Fruit fly (Drosophila melanogaster) whole organism, embryonic: ENCODE data around the gene Pcif1.

Experiments
- Bdp1 ChIP-seq: fragments of 200-800 bp; sonication (Bioruptor generic); optimal IDR thresholded peaks from 3 replicates; lab custom pipeline; 2016; ENCODE audit warnings: missing biosample characterization, missing genetic modification characterization
- C15 ChIP-seq: fragments of 200-800 bp; sonication (Bioruptor generic); IDR thresholded peaks from 3 replicates; pipeline ENCODE4 v1.3.6; 2022; ENCODE audit warnings: missing biosample characterization, missing genetic modification characterization
- CG10321 ChIP-seq: fragments of 200-800 bp; sonication (Bioruptor generic); IDR thresholded peaks from 2 replicates; pipeline ENCODE4 v1.3.6; 2022; ENCODE audit warnings: missing biosample characterization, missing genetic modification characterization
- CG12155 ChIP-seq: fragments of 200-800 bp; sonication (Bioruptor generic); optimal IDR thresholded peaks from 3 replicates; lab custom pipeline; 2016; ENCODE audit warnings: missing biosample characterization, missing genetic modification characterization
- CG12299 ChIP-seq: fragments of 200-800 bp; sonication (Bioruptor generic); optimal IDR thresholded peaks from 2 replicates; lab custom pipeline; 2018; ENCODE audit warnings: missing biosample characterization, mild to moderate bottlenecking, missing genetic modification characterization
- CG14667 ChIP-seq: fragments of 200-800 bp; sonication (Bioruptor generic); IDR thresholded peaks from 2 replicates; pipeline ENCODE4 v1.3.6; 2022; ENCODE audit warnings: missing biosample characterization, missing genetic modification characterization
- CG15073 ChIP-seq: fragments of 200-800 bp; sonication (Bioruptor generic); optimal IDR thresholded peaks from 2 replicates; lab custom pipeline; 2016; ENCODE audit warnings: missing biosample characterization, missing genetic modification characterization
- CG15514 ChIP-seq: fragments of 200-800 bp; sonication (Bioruptor generic); optimal IDR thresholded peaks from 3 replicates; lab custom pipeline; 2017; ENCODE audit warnings: missing biosample characterization, missing genetic modification characterization, mild to moderate bottlenecking, moderate library complexity, missing genetic modification reagents
- CG17328 ChIP-seq: fragments of 200-800 bp; sonication (Bioruptor generic); IDR thresholded peaks from 2 replicates; pipeline ENCODE4 v1.3.6; 2022; ENCODE audit warnings: missing biosample characterization, missing genetic modification characterization
- CG17912 ChIP-seq: fragments of 200-800 bp; sonication (Bioruptor generic); optimal IDR thresholded peaks from 2 replicates; lab custom pipeline; 2018; ENCODE audit warnings: missing biosample characterization, mild to moderate bottlenecking, missing genetic modification characterization
- CG2875 ChIP-seq: fragments of 200-800 bp; sonication (Bioruptor generic); optimal IDR thresholded peaks from 2 replicates; lab custom pipeline; 2017; ENCODE audit warnings: missing biosample characterization, mild to moderate bottlenecking, missing genetic modification characterization, missing genetic modification reagents
- CG32772 ChIP-seq: fragments of 200-800 bp; sonication (Bioruptor generic); IDR thresholded peaks from 2 replicates; pipeline ENCODE4 v1.3.6; 2022; ENCODE audit warnings: missing biosample characterization, missing genetic modification characterization
- CG3726 ChIP-seq: fragments of 200-800 bp; sonication (Bioruptor generic); IDR thresholded peaks from 3 replicates; pipeline ENCODE4, ENCODE4 v1.3.6; 2022; ENCODE audit warnings: missing biosample characterization, missing genetic modification characterization
- CG42726 ChIP-seq: fragments of 200-800 bp; sonication (Bioruptor generic); IDR thresholded peaks from 2 replicates; pipeline ENCODE4 v1.3.6; 2022; ENCODE audit warnings: missing biosample characterization, missing genetic modification characterization; ENCODE audit not compliant: partially characterized antibody
- CG4360 ChIP-seq: fragments of 200-800 bp; sonication (Bioruptor generic); IDR thresholded peaks from 2 replicates; pipeline ENCODE4 v1.3.6; 2022; ENCODE audit warnings: missing biosample characterization, missing genetic modification characterization
- CG43689 ChIP-seq: fragments of 200-800 bp; sonication (Bioruptor generic); IDR thresholded peaks from 2 replicates; pipeline ENCODE4 v1.3.6; 2022; ENCODE audit warnings: missing biosample characterization, missing genetic modification characterization
- CG4404 ChIP-seq: fragments of 200-800 bp; sonication (Bioruptor generic); IDR thresholded peaks from 2 replicates; pipeline ENCODE4 v1.3.6; 2022; ENCODE audit warnings: missing biosample characterization, missing genetic modification characterization
- CG4424 ChIP-seq: fragments of 200-800 bp; sonication (Bioruptor generic); optimal IDR thresholded peaks from 3 replicates; lab custom pipeline; 2016; ENCODE audit warnings: missing biosample characterization, missing genetic modification characterization
- CG7357 ChIP-seq: fragments of 200-800 bp; sonication (Bioruptor generic); IDR thresholded peaks from 3 replicates; pipeline ENCODE4 v1.3.6; 2022; ENCODE audit warnings: missing biosample characterization, missing genetic modification characterization
- CG7556 ChIP-seq: fragments of 200-800 bp; sonication (Bioruptor generic); optimal IDR thresholded peaks from 2 replicates; lab custom pipeline; 2017; ENCODE audit warnings: missing biosample characterization, mild to moderate bottlenecking, missing genetic modification characterization
- CG7839 ChIP-seq: fragments of 200-800 bp; sonication (Bioruptor generic); optimal IDR thresholded peaks from 3 replicates; lab custom pipeline; 2018; ENCODE audit warnings: missing biosample characterization, mild to moderate bottlenecking, missing genetic modification characterization, moderate library complexity
- CG7987 ChIP-seq: fragments of 200-800 bp; sonication (Bioruptor generic); optimal IDR thresholded peaks from 2 replicates; lab custom pipeline; 2018; ENCODE audit warnings: missing biosample characterization, mild to moderate bottlenecking, missing genetic modification characterization, moderate library complexity
- CG8924 ChIP-seq: fragments of 200-800 bp; optimal IDR thresholded peaks from 3 replicates; lab custom pipeline; 2019; ENCODE audit warnings: missing biosample characterization, mild to moderate bottlenecking, missing genetic modification characterization, moderate library complexity
- CG9932 ChIP-seq: fragments of 200-800 bp; sonication (Bioruptor generic); IDR thresholded peaks from 2 replicates; pipeline ENCODE4 v1.3.6; 2022; ENCODE audit warnings: missing biosample characterization, missing genetic modification characterization
- CkIIα-i1 ChIP-seq: fragments of 200-800 bp; sonication (Bioruptor generic); IDR thresholded peaks from 2 replicates; pipeline ENCODE4 v1.3.6; 2022; ENCODE audit warnings: missing biosample characterization, missing genetic modification characterization
- D19B ChIP-seq: fragments of 200-800 bp; sonication (Bioruptor generic); optimal IDR thresholded peaks from 2 replicates; lab custom pipeline; 2017; ENCODE audit warnings: missing biosample characterization, mild to moderate bottlenecking, missing genetic modification characterization
- Ets97D ChIP-seq: fragments of 200-800 bp; sonication (Bioruptor generic); optimal IDR thresholded peaks from 3 replicates; lab custom pipeline; 2016; ENCODE audit warnings: missing biosample characterization, missing genetic modification characterization
- Fer1 ChIP-seq: fragments of 200-800 bp; sonication (Bioruptor generic); optimal IDR thresholded peaks from 2 replicates; lab custom pipeline; 2017; ENCODE audit warnings: missing biosample characterization, mild to moderate bottlenecking, missing genetic modification characterization
- Gug ChIP-seq: fragments of 200-800 bp; sonication (Bioruptor generic); IDR thresholded peaks from 4 replicates; pipeline ENCODE4 v1.3.6; 2022; ENCODE audit warnings: missing biosample characterization, missing genetic modification characterization
- NC2β ChIP-seq: fragments of 200-800 bp; sonication (Bioruptor generic); optimal IDR thresholded peaks from 2 replicates; lab custom pipeline; 2016; ENCODE audit warnings: missing biosample characterization, missing genetic modification characterization
- Oli ChIP-seq: fragments of 200-800 bp; sonication (Bioruptor generic); optimal IDR thresholded peaks from 2 replicates; lab custom pipeline; 2018; ENCODE audit warnings: missing biosample characterization, mild to moderate bottlenecking, missing genetic modification characterization, moderate library complexity
- Scr ChIP-seq: fragments of 200-800 bp; sonication (Bioruptor generic); IDR thresholded peaks from 2 replicates; pipeline ENCODE4 v1.3.6; 2022; ENCODE audit warnings: missing biosample characterization, missing genetic modification characterization; ENCODE audit not compliant: partially characterized antibody
- aop ChIP-seq: fragments of 200-800 bp; sonication (Bioruptor generic); IDR thresholded peaks from 2 replicates; pipeline ENCODE4 v1.3.6; 2022; ENCODE audit warnings: missing biosample characterization, missing genetic modification characterization
- crol ChIP-seq: fragments of 200-800 bp; sonication (Bioruptor generic); IDR thresholded peaks from 2 replicates; pipeline ENCODE4 v1.3.6; 2022; ENCODE audit warnings: missing biosample characterization, missing genetic modification characterization
- dmrt99B ChIP-seq: fragments of 200-800 bp; sonication (Bioruptor generic); optimal IDR thresholded peaks from 2 replicates; lab custom pipeline; 2018; ENCODE audit warnings: missing biosample characterization, mild to moderate bottlenecking, missing genetic modification characterization, moderate library complexity
- ems ChIP-seq: fragments of 200-800 bp; sonication (Bioruptor generic); optimal IDR thresholded peaks from 3 replicates; lab custom pipeline; 2016; ENCODE audit warnings: missing biosample characterization, missing genetic modification characterization
- eve ChIP-seq, 2 experiments: fragments of >200 bp; optimal IDR thresholded peaks; 2 replicates each; lab custom pipeline; 2017; ENCODE audit warnings: missing biosample characterization in 2 of 2, missing genetic modification characterization in 2 of 2
- exex ChIP-seq: fragments of 200-800 bp; sonication (Bioruptor generic); optimal IDR thresholded peaks from 4 replicates; lab custom pipeline; 2018; ENCODE audit warnings: missing biosample characterization, mild to moderate bottlenecking, missing genetic modification characterization, moderate library complexity
- gro ChIP-seq: fragments of 200-800 bp; sonication (Bioruptor generic); optimal IDR thresholded peaks from 2 replicates; lab custom pipeline; 2016; ENCODE audit warnings: missing biosample characterization, missing genetic modification characterization
- gt ChIP-seq: fragments of 200-800 bp; sonication (Bioruptor generic); IDR thresholded peaks from 2 replicates; pipeline ENCODE4 v1.3.6; 2022; ENCODE audit warnings: missing biosample characterization, missing genetic modification characterization
- kah ChIP-seq: fragments of 200-800 bp; sonication (Bioruptor generic); optimal IDR thresholded peaks from 2 replicates; lab custom pipeline; 2018; ENCODE audit warnings: missing biosample characterization, mild to moderate bottlenecking, missing genetic modification characterization
- kay ChIP-seq: fragments of 200-800 bp; sonication (Bioruptor generic); optimal IDR thresholded peaks from 2 replicates; lab custom pipeline; 2016; ENCODE audit warnings: missing biosample characterization, missing genetic modification characterization
- lab ChIP-seq: fragments of 200-800 bp; sonication (Bioruptor generic); optimal IDR thresholded peaks from 3 replicates; lab custom pipeline; 2017; ENCODE audit warnings: missing biosample characterization, missing genetic modification characterization, mild to moderate bottlenecking, moderate library complexity, missing genetic modification reagents
- onecut ChIP-seq: fragments of 200-800 bp; sonication (Bioruptor generic); IDR thresholded peaks from 2 replicates; pipeline ENCODE4 v1.3.6; 2022; ENCODE audit warnings: missing biosample characterization, missing genetic modification characterization
- seq ChIP-seq: fragments of 200-800 bp; sonication (Bioruptor generic); IDR thresholded peaks from 2 replicates; pipeline ENCODE4 v1.3.6; 2022; ENCODE audit warnings: missing biosample characterization, missing genetic modification characterization
- sna ChIP-seq: fragments of 200-800 bp; sonication (Bioruptor generic); IDR thresholded peaks from 2 replicates; pipeline ENCODE4 v1.3.6; 2022; ENCODE audit warnings: missing biosample characterization, missing genetic modification characterization; ENCODE audit not compliant: partially characterized antibody
- sqz ChIP-seq: fragments of 200-800 bp; sonication (Bioruptor generic); optimal IDR thresholded peaks from 3 replicates; lab custom pipeline; 2018; ENCODE audit warnings: missing biosample characterization, mild to moderate bottlenecking, missing genetic modification characterization
- ssp ChIP-seq: fragments of 200-800 bp; sonication (Bioruptor generic); IDR thresholded peaks from 2 replicates; pipeline ENCODE4 v1.3.6; 2022; ENCODE audit warnings: missing biosample characterization, missing genetic modification characterization
- tio ChIP-seq: fragments of 200-800 bp; sonication (Bioruptor generic); optimal IDR thresholded peaks from 2 replicates; lab custom pipeline; 2017; ENCODE audit warnings: missing biosample characterization, missing genetic modification characterization, inconsistent platforms
- ttk ChIP-seq: fragments of 200-800 bp; sonication (Bioruptor generic); IDR thresholded peaks from 2 replicates; pipeline ENCODE4 v2.1.2; 2022; ENCODE audit warnings: missing biosample characterization, missing genetic modification characterization

The Pcif1 gene

dm6 chr3L:20809088-20809999 is 23.3 kb upstream of the Pcif1 start, which contains the start of the genes CG3634 and HIPP1 (continued):
- TF ChIP-seq CG42726 (no peak), gt (no peak), tio (GFP tag; lab: Kevin White, UChicago) (no peak), CG4424 (GFP tag; lab: Kevin White, UChicago) (no peak), CG14667 (GFP tag; lab: Robert Waterston, UW) (no peak), CG2875 (GFP tag; lab: Kevin White, UChicago) (no peak), NC2β (GFP tag; lab: Kevin White, UChicago) (no peak), CG7987 (GFP tag; lab: Kevin White, UChicago) (no peak), crol (GFP tag; lab: Robert Waterston, UW) (peak; percentile 98), Gug (GFP tag; lab: Robert Waterston, UW) (no peak), seq (GFP tag; lab: Robert Waterston, UW) (no peak), sqz (GFP tag; lab: Kevin White, UChicago) (no peak), CG15073 (GFP tag; lab: Kevin White, UChicago) (no peak), CG17912 (no peak), ttk (GFP tag; lab: Robert Waterston, UW) (no peak), CG8924 (tag; lab: Kevin White, UChicago) (peak; percentile 11), Oli (no peak), CG4360 (GFP tag; lab: Robert Waterston, UW) (no peak), kay (GFP tag; lab: Kevin White, UChicago) (no peak), CkIIα-i1 (GFP tag; lab: Robert Waterston, UW) (no peak), CG7357 (GFP tag; lab: Robert Waterston, UW) (no peak), CG12155 (GFP tag; lab: Kevin White, UChicago) (peak; percentile 8), CG17328 (GFP tag; lab: Robert Waterston, UW) (no peak), CG4404 (GFP tag; lab: Robert Waterston, UW) (no peak), onecut (GFP tag; lab: Robert Waterston, UW) (no peak), Bdp1 (GFP tag; lab: Kevin White, UChicago) (no peak), CG7839 (no peak), CG12299 (tag; lab: Kevin White, UChicago) (no peak), D19B (GFP tag; lab: Kevin White, UChicago) (no peak), CG3726 (GFP tag; lab: Robert Waterston, UW) (no peak), Fer1 (GFP tag; lab: Kevin White, UChicago) (no peak), exex (no peak), dmrt99B (tag; lab: Kevin White, UChicago) (no peak), Scr (GFP tag; lab: Robert Waterston, UW) (peak; percentile 75), eve (GFP tag; optimal IDR thresholded peaks at IDR 0.05; lab: Kevin White, UChicago) (no peak), CG7556 (GFP tag; lab: Kevin White, UChicago) (no peak), Ets97D (GFP tag; lab: Kevin White, UChicago) (peak; percentile 45), CG15514 (GFP tag; lab: Kevin White, UChicago) (peak; percentile 22), kah (no peak), CG43689 (GFP tag; lab: Robert Waterston, UW) (no peak), sna (peak; percentile 44; the same call in 1 of the 2 replicates), aop (GFP tag; lab: Robert Waterston, UW) (no peak), ems (GFP tag; lab: Kevin White, UChicago) (no peak), ssp (GFP tag; lab: Robert Waterston, UW) (peak; percentile 72), C15 (GFP tag; lab: Robert Waterston, UW) (no peak), gro (GFP tag; lab: Kevin White, UChicago) (no peak), lab (GFP tag; lab: Kevin White, UChicago) (no peak), CG32772 (GFP tag; lab: Robert Waterston, UW) (peak; percentile 44; the same call in 1 of the 2 replicates), CG10321 (GFP tag; lab: Robert Waterston, UW) (no peak), CG9932 (GFP tag; lab: Robert Waterston, UW) (no peak)
